Worm (Caenorhabditis elegans) whole organism, midembryonic: Measurements from ENCODE around the gene F37C4.5.

Source experiments
- T22C8.4 ChIP-seq: fragments of 200-800 bp; sonication (Bioruptor generic); IDR thresholded peaks from 2 replicates; pipeline ENCODE4 v1.3.6; 2022; ENCODE audit warnings: missing genetic modification characterization, missing compliant biosample characterization
- cog-1 ChIP-seq: sonication (generic microtip); optimal IDR thresholded peaks from 2 replicates; lab custom pipeline; 2016; ENCODE audit warnings: missing genetic modification characterization, missing compliant biosample characterization
- flt-1 ChIP-seq: fragments of 200-800 bp; sonication (Bioruptor generic); IDR thresholded peaks from 2 replicates; pipeline ENCODE4 v1.3.6; 2022; ENCODE audit warnings: missing genetic modification characterization, missing compliant biosample characterization
- klf-2 ChIP-seq: fragments of 200-800 bp; sonication (Bioruptor generic); conservative IDR thresholded peaks from 2 replicates; pipeline ENCODE4 v1.3.6; 2022; ENCODE audit warnings: missing genetic modification reagents, missing genetic modification characterization, missing compliant biosample characterization
- med-1 ChIP-seq: sonication (generic microtip); optimal IDR thresholded peaks from 2 replicates; lab custom pipeline; 2017; ENCODE audit warnings: missing genetic modification characterization, mild to moderate bottlenecking, missing compliant biosample characterization, antibody characterized with exemption, missing genetic modification reagents; ENCODE audit not compliant: insufficient read depth
- ref-1 ChIP-seq: fragments of 200-800 bp; sonication (Bioruptor generic); conservative IDR thresholded peaks from 2 replicates; pipeline ENCODE4 v1.3.6; 2022; ENCODE audit warnings: missing genetic modification reagents, missing genetic modification characterization, missing compliant biosample characterization
- tab-1 ChIP-seq: fragments of 200-800 bp; sonication (Bioruptor generic); IDR thresholded peaks from 2 replicates; pipeline ENCODE4 v1.3.6; 2022; ENCODE audit warnings: missing genetic modification characterization, missing compliant biosample characterization
- ztf-23 ChIP-seq: fragments of 200-800 bp; sonication (Bioruptor generic); IDR thresholded peaks from 2 replicates; pipeline ENCODE4 v1.3.6; 2022; ENCODE audit warnings: missing genetic modification reagents, missing genetic modification characterization, missing compliant biosample characterization
- ztf-29 ChIP-seq: fragments of 200-800 bp; sonication (Bioruptor generic); IDR thresholded peaks from 2 replicates; pipeline ENCODE4 v1.3.6; 2022; ENCODE audit warnings: missing genetic modification reagents, missing genetic modification characterization, missing compliant biosample characterization

Gene F37C4.5

ce11 chrIV:3867252-3867651 lies 6.4 kb downstream of the F37C4.5 start, which contains the start of gene F37C4.4:
TSS of gene F37C4.4 (plus strand) at chrIV:3867309.
- TF ChIP-seq flt-1 (GFP tag; lab: Robert Waterston, UW) (no peak), cog-1 (tag; lab: Kevin White, UChicago) (no peak), ztf-23 (GFP tag; lab: Robert Waterston, UW) (no peak), ztf-29 (GFP tag; lab: Robert Waterston, UW) (no peak), klf-2 (GFP tag; lab: Robert Waterston, UW) (no peak), med-1 (GFP tag; lab: Kevin White, UChicago) (no peak), ref-1 (GFP tag; lab: Robert Waterston, UW) (no peak), T22C8.4 (GFP tag; lab: Robert Waterston, UW) (no peak)

ce11 chrIV:3866018-3866417 lies 7.6 kb downstream of the F37C4.5 start:
- TF ChIP-seq cog-1 (tag; lab: Kevin White, UChicago) (no peak), ref-1 (GFP tag; lab: Robert Waterston, UW) (no peak), klf-2 (GFP tag; lab: Robert Waterston, UW) (no peak), med-1 (GFP tag; lab: Kevin White, UChicago) (no peak), T22C8.4 (GFP tag; lab: Robert Waterston, UW) (no peak), ztf-23 (GFP tag; lab: Robert Waterston, UW) (no peak)

ce11 chrIV:3864944-3865343 lies 8.7 kb downstream of the F37C4.5 start, which contains the start of gene aat-8:
TSS of gene aat-8 (minus strand) at chrIV:3865044.
- TF ChIP-seq cog-1 (tag; lab: Kevin White, UChicago) (no peak), ztf-29 (GFP tag; lab: Robert Waterston, UW) (no peak), ref-1 (GFP tag; lab: Robert Waterston, UW) (no peak), klf-2 (GFP tag; lab: Robert Waterston, UW) (no peak), flt-1 (GFP tag; lab: Robert Waterston, UW) (no peak), ztf-23 (GFP tag; lab: Robert Waterston, UW) (no peak)

- no peak for TF ChIP-seq med-1 (GFP tag; lab: Kevin White, UChicago)
- TF ChIP-seq ref-1 (GFP tag; lab: Robert Waterston, UW), result no peak
- TF ChIP-seq flt-1 (GFP tag; lab: Robert Waterston, UW), result no peak
- TF ChIP-seq tab-1 (GFP tag; lab: Robert Waterston, UW), result no peak
- TF ChIP-seq ztf-29 (GFP tag; lab: Robert Waterston, UW), result no peak
- no peak for TF ChIP-seq klf-2 (GFP tag; lab: Robert Waterston, UW)
- no peak for TF ChIP-seq ztf-23 (GFP tag; lab: Robert Waterston, UW)
- no peak for TF ChIP-seq cog-1 (tag; lab: Kevin White, UChicago)
- no peak for TF ChIP-seq T22C8.4 (GFP tag; lab: Robert Waterston, UW)
Measured at ce11 chrIV:3862948-3863347, 10.7 kb downstream of the F37C4.5 start.

- TF ChIP-seq T22C8.4 (GFP tag; lab: Robert Waterston, UW), result no peak
- no peak for TF ChIP-seq tab-1 (GFP tag; lab: Robert Waterston, UW)
Measured at ce11 chrIV:3860419-3860818, 13.2 kb downstream of the F37C4.5 start.

- no peak for TF ChIP-seq ztf-23 (GFP tag; lab: Robert Waterston, UW)
- TF ChIP-seq cog-1 (tag; lab: Kevin White, UChicago), result no peak
- TF ChIP-seq flt-1 (GFP tag; lab: Robert Waterston, UW), result no peak
- TF ChIP-seq med-1 (GFP tag; lab: Kevin White, UChicago), result no peak
- TF ChIP-seq klf-2 (GFP tag; lab: Robert Waterston, UW), result no peak
- no peak for TF ChIP-seq T22C8.4 (GFP tag; lab: Robert Waterston, UW)
- TF ChIP-seq tab-1 (GFP tag; lab: Robert Waterston, UW), result no peak
- TF ChIP-seq ztf-29 (GFP tag; lab: Robert Waterston, UW), result no peak
- TF ChIP-seq ref-1 (GFP tag; lab: Robert Waterston, UW), result no peak
Measured at ce11 chrIV:3859552-3859951, 14.1 kb downstream of the F37C4.5 start.

ce11 chrIV:3857999-3858552 lies 15.5 kb downstream of the F37C4.5 start:
- no peak for TF ChIP-seq ztf-29 (GFP tag; lab: Robert Waterston, UW)
- TF ChIP-seq ztf-23 (GFP tag; lab: Robert Waterston, UW), result no peak
- TF ChIP-seq klf-2 (GFP tag; lab: Robert Waterston, UW), result no peak
- TF ChIP-seq T22C8.4 (GFP tag; lab: Robert Waterston, UW), result no peak
- no peak for TF ChIP-seq flt-1 (GFP tag; lab: Robert Waterston, UW)

ce11 chrIV:3856190-3856589 lies 17.4 kb downstream of the F37C4.5 start:
- TF ChIP-seq cog-1 (tag; lab: Kevin White, UChicago), result no peak
- TF ChIP-seq ztf-23 (GFP tag; lab: Robert Waterston, UW), result no peak

ce11 chrIV:3855543-3855942 lies 18.1 kb downstream of the F37C4.5 start, which contains the start of gene zag-1:
TSS of gene zag-1 (plus strand) at chrIV:3855843.
- TF ChIP-seq ztf-23 (GFP tag; lab: Robert Waterston, UW) (no peak), T22C8.4 (GFP tag; lab: Robert Waterston, UW) (no peak), flt-1 (GFP tag; lab: Robert Waterston, UW) (0 out of 2 replicates have a peak, but pooled peaks have one; percentile 14), ztf-29 (GFP tag; lab: Robert Waterston, UW) (no peak), klf-2 (GFP tag; lab: Robert Waterston, UW) (no peak), med-1 (GFP tag; lab: Kevin White, UChicago) (no peak), cog-1 (tag; lab: Kevin White, UChicago) (no peak)

ce11 chrIV:3854606-3855005 lies 19.0 kb downstream of the F37C4.5 start:
- TF ChIP-seq ztf-23 (GFP tag; lab: Robert Waterston, UW) (0 out of 2 replicates have a peak, but pooled peaks have one; percentile 28), klf-2 (GFP tag; lab: Robert Waterston, UW) (no peak)
